Worm (Caenorhabditis elegans): ENCODE measurements around the gene rrf-3.

DNA sequence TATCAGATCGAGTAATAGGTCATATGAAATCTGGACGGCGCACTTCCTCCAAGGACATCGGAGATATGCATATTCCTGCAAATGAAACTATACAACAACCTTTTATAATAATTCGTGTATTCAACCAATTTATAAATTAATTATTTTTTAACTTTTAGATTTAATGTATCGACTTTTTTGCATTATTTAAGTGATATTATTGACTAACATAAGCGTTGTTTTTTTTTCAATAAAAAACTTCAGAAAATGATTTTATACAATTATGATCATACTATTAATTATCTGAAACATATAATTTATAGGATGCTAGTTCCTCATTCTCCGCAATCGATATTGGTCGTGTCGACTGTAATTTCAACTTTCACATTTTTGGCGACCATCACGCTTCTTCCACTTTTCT, 41.8 kb downstream of the rrf-3 start, which contains the start of gene col-76:
- TF ChIP-seq ztf-11 (tag; optimal IDR thresholded peaks at IDR 0.05) (no peak), jun-1 (tag; optimal IDR thresholded peaks at IDR 0.05) (no peak)

All from whole organism, L3 larva.